Worm (Caenorhabditis elegans) whole organism, L3 larva: ENCODE measurements around the gene Y53F4B.9.

Experiments used
- ZK546.5 ChIP-seq: sonication (generic microtip); optimal IDR thresholded peaks from 2 replicates; lab custom pipeline; 2017; ENCODE audit warnings: missing biosample characterization, missing genetic modification characterization
- ceh-28 ChIP-seq: fragments of 150-350 bp; optimal IDR thresholded peaks from 2 replicates; lab custom pipeline; 2014; ENCODE audit warnings: missing biosample characterization, missing genetic modification reagents, missing genetic modification characterization
- ceh-82 ChIP-seq: fragments of 150-350 bp; optimal IDR thresholded peaks from 2 replicates; lab custom pipeline; 2014; ENCODE audit warnings: missing biosample characterization, missing genetic modification characterization
- egl-5 ChIP-seq: fragments of 150-350 bp; optimal IDR thresholded peaks from 2 replicates; lab custom pipeline; 2017; ENCODE audit warnings: missing biosample characterization, missing genetic modification reagents, missing genetic modification characterization, inconsistent platforms
- elt-2 ChIP-seq: sonication (generic microtip); optimal IDR thresholded peaks from 2 replicates; lab custom pipeline; 2016; ENCODE audit warnings: missing genetic modification reagents, mild to moderate bottlenecking, missing genetic modification characterization, missing compliant biosample characterization
- fkh-10 ChIP-seq: sonication (generic microtip); optimal IDR thresholded peaks from 2 replicates; lab custom pipeline; 2017; ENCODE audit warnings: missing biosample characterization, missing genetic modification reagents, missing genetic modification characterization
- lin-15B ChIP-seq: fragments of 150-350 bp; optimal IDR thresholded peaks from 2 replicates; lab custom pipeline; 2014; ENCODE audit warnings: missing biosample characterization, missing genetic modification characterization
- nhr-23 ChIP-seq: fragments of 150-350 bp; optimal IDR thresholded peaks from 2 replicates; lab custom pipeline; 2014; ENCODE audit warnings: missing biosample characterization, missing genetic modification reagents, missing genetic modification characterization
- nhr-43 ChIP-seq: sonication (generic microtip); optimal IDR thresholded peaks from 2 replicates; lab custom pipeline; 2016; ENCODE audit warnings: mild to moderate bottlenecking, missing genetic modification characterization, missing compliant biosample characterization; ENCODE audit not compliant: poor library complexity, severe bottlenecking
- nhr-76 ChIP-seq: fragments of 150-350 bp; sonication (generic microtip); optimal IDR thresholded peaks from 5 replicates; lab custom pipeline; 2014; ENCODE audit warnings: missing biosample characterization, missing genetic modification characterization
- sea-2 ChIP-seq: fragments of 150-350 bp; sonication (generic microtip); optimal IDR thresholded peaks from 4 replicates; lab custom pipeline; 2014; ENCODE audit warnings: missing biosample characterization, missing genetic modification reagents, missing genetic modification characterization
- snpc-4 ChIP-seq: fragments of 150-350 bp; optimal IDR thresholded peaks from 2 replicates; lab custom pipeline; 2014; ENCODE audit warnings: missing biosample characterization, missing genetic modification characterization
- unc-62 ChIP-seq: fragments of 150-350 bp; sonication (generic microtip); optimal IDR thresholded peaks from 4 replicates; lab custom pipeline; 2014; ENCODE audit warnings: missing biosample characterization, missing genetic modification reagents, missing genetic modification characterization
- zag-1 ChIP-seq: fragments of 150-350 bp; optimal IDR thresholded peaks from 2 replicates; lab custom pipeline; 2014; ENCODE audit warnings: missing biosample characterization, missing genetic modification characterization

- peak; percentile 47 for TF ChIP-seq unc-62 (GFP tag; lab: Kevin White, UChicago)
- peak; percentile 97 for TF ChIP-seq nhr-23 (tag; lab: Kevin White, UChicago)
- TF ChIP-seq ceh-82 (tag; lab: Kevin White, UChicago), result peak; percentile 88
- TF ChIP-seq fkh-10 (GFP tag; lab: Kevin White, UChicago), result peak; percentile 88
- peak; percentile 85 for TF ChIP-seq ceh-28 (tag; lab: Kevin White, UChicago)
- peak; percentile 26 for TF ChIP-seq zag-1 (tag; lab: Kevin White, UChicago)
- TF ChIP-seq nhr-76 (tag; lab: Kevin White, UChicago), result peak; percentile 49
- peak; percentile 96 for TF ChIP-seq nhr-43
- peak; percentile 90 for TF ChIP-seq egl-5 (tag; lab: Kevin White, UChicago)
- peak; percentile 100 for TF ChIP-seq snpc-4 (tag; lab: Kevin White, UChicago)
- TF ChIP-seq ZK546.5, result no peak
- TF ChIP-seq lin-15B (tag; lab: Kevin White, UChicago), result peak; percentile 92
- TF ChIP-seq elt-2 (tag; lab: Kevin White, UChicago), result peak; percentile 80
- no peak for TF ChIP-seq sea-2
Measured at ce11 chrII:15025599-15026164, 15.5 kb upstream of the Y53F4B.9 start, which contains the start of gene cmtr-1.
